Worm (Caenorhabditis elegans) whole organism, L4 larva: ENCODE results near the gene Y43C5A.4.
A peak's percentile ranks its signal among the peaks of the same experiment; 100 is the strongest.

ENCODE experiments used
- aly-2 ChIP-seq: sonication (generic microtip); optimal IDR thresholded peaks from 2 replicates; lab custom pipeline; 2018; ENCODE audit warnings: missing biosample characterization, missing genetic modification characterization
- ces-1 ChIP-seq: fragments of 150-350 bp; sonication (generic microtip); optimal IDR thresholded peaks from 4 replicates; lab custom pipeline; 2014; ENCODE audit warnings: missing biosample characterization, missing genetic modification reagents, missing genetic modification characterization
- ctbp-1 ChIP-seq: fragments of 200-800 bp; sonication (Bioruptor generic); IDR thresholded peaks from 2 replicates; pipeline ENCODE4 v1.3.6; 2022; ENCODE audit warnings: missing genetic modification reagents, missing genetic modification characterization, missing compliant biosample characterization
- daf-12 ChIP-seq: fragments of 150-350 bp; optimal IDR thresholded peaks from 2 replicates; lab custom pipeline; 2014; ENCODE audit warnings: missing biosample characterization, missing genetic modification reagents, missing genetic modification characterization
- egl-27 ChIP-seq: sonication (generic microtip); optimal IDR thresholded peaks from 3 replicates; lab custom pipeline; 2017; ENCODE audit warnings: missing biosample characterization, missing genetic modification reagents, missing genetic modification characterization
- fkh-10 ChIP-seq: fragments of 150-350 bp; optimal IDR thresholded peaks from 2 replicates; lab custom pipeline; 2014; ENCODE audit warnings: missing biosample characterization, missing genetic modification reagents, missing genetic modification characterization
- fos-1 ChIP-seq: fragments of 150-350 bp; optimal IDR thresholded peaks from 2 replicates; lab custom pipeline; 2014; ENCODE audit warnings: missing biosample characterization, missing genetic modification characterization
- mdl-1 ChIP-seq, 2 experiments: fragments of 150-350 bp in 1 of 2; sonication (generic microtip) in 1 of 2; optimal IDR thresholded peaks; 2 replicates each; lab custom pipeline; 2014 to 2017; ENCODE audit warnings: missing biosample characterization in 2 of 2, missing genetic modification characterization in 2 of 2
- nhr-11 ChIP-seq: fragments of 150-350 bp; optimal IDR thresholded peaks from 2 replicates; lab custom pipeline; 2014; ENCODE audit warnings: missing biosample characterization, missing genetic modification characterization
- nhr-28 ChIP-seq: fragments of 150-350 bp; optimal IDR thresholded peaks from 2 replicates; lab custom pipeline; 2014; ENCODE audit warnings: missing biosample characterization, missing genetic modification characterization
- nhr-6 ChIP-seq: fragments of 150-350 bp; optimal IDR thresholded peaks from 2 replicates; lab custom pipeline; 2014; ENCODE audit warnings: missing biosample characterization, missing genetic modification characterization
- rbr-2 ChIP-seq: sonication (generic microtip); optimal IDR thresholded peaks from 2 replicates; lab custom pipeline; 2016; ENCODE audit warnings: missing genotype, missing genetic modification characterization, missing compliant biosample characterization
- vab-7 ChIP-seq: fragments of 200-800 bp; sonication (Bioruptor generic); IDR thresholded peaks from 2 replicates; pipeline ENCODE4 v1.3.6; 2022; ENCODE audit warnings: missing genetic modification reagents, missing genetic modification characterization, missing compliant biosample characterization

ce11 chrIV:10243276-10243675, 34.5 kb upstream of the Y43C5A.4 start, which contains the start of gene tkt-1:
- TF ChIP-seq nhr-6 (tag; lab: Kevin White, UChicago) = no peak
- no peak for TF ChIP-seq fkh-10
- TF ChIP-seq rbr-2 (tag; lab: Kevin White, UChicago) = no peak
- no peak for TF ChIP-seq egl-27 (tag; lab: Kevin White, UChicago)
- TF ChIP-seq fos-1 (tag; lab: Kevin White, UChicago) = no peak
- peak; percentile 67 for TF ChIP-seq nhr-28 (tag; lab: Kevin White, UChicago)
- no peak for TF ChIP-seq nhr-11 (tag; lab: Kevin White, UChicago)
- TF ChIP-seq mdl-1 (tag; optimal IDR thresholded peaks at IDR 0.05; lab: Kevin White, UChicago) = no peak
- no peak for TF ChIP-seq ces-1 (GFP tag; lab: Kevin White, UChicago)
- no peak for TF ChIP-seq aly-2
- TF ChIP-seq vab-7 = no peak
- TF ChIP-seq ctbp-1 (GFP tag; lab: Robert Waterston, UW) = no peak
- TF ChIP-seq daf-12 (tag; lab: Kevin White, UChicago) = no peak
